Worm (Caenorhabditis elegans) whole organism, dauer: ENCODE data around the gene srh-264.

Experiments
- unc-62 ChIP-seq: sonication (generic microtip); optimal IDR thresholded peaks from 2 replicates; lab custom pipeline; 2017; ENCODE audit warnings: missing biosample characterization, missing genetic modification reagents, missing genetic modification characterization

The srh-264 gene

DNA sequence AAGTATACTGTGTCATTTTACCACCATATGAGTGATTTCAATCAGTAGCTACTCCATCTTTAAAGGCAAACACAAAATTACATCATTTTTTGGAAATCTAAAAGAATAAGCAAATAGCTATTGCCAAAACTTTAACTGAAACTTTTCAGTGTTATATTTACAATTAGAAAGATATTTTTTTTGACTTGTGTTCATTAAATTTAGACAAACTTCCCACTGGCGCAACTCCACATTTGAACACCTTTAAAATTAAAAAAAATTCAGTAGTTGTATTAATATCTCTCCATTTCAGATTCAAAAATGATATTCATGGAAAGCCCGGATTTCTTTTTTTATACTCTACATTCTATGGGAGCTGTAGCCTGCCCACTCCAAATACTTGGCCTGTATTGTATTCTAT is at the start of gene srh-264:
srh-264 (plus strand) TSS at position 301 of the 400 bp plus-strand sequence.
- TF ChIP-seq unc-62 = no peak

DNA sequence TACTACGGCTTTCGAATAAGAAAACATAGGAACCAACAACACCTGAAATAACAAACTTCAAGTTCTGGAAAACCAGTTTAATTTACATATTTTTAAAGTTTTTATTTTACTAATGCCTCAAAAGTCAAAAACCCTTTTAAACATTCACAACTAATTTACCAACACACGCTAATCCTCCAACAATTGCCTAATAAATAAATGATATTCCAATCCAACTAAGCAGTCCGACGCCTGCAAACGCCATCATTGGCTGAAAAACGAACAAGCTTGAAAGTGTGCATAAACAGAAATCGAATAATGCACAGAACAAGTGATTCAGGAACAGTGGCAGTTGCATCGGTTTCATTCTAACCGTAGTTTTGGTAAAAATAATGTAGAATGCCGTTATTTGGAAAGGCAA is 46.2 kb upstream of the srh-264 start:
- no peak for TF ChIP-seq unc-62

DNA sequence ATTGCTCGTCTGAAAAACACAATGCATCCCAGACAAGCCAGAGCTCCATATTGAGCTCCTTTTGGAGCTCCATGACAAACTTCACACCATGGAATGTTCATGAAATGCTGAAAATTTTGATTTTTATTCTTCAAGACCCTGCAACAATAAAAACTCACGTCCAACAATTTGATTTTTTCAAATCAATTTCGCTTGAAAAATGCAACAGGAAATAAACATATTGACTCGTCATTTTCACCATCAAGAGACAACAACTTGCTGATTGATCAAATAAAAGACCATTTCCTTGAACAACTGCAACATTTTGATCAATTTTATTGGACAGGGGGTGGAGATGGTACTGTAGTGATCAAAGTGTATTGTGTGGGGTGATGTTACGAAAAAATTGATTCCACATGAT is 44.2 kb upstream of the srh-264 start, which contains the start of gene nhr-269:
nhr-269 (minus strand) TSS at position 101 of the 400 bp plus-strand sequence.
- TF ChIP-seq unc-62 = no peak

DNA sequence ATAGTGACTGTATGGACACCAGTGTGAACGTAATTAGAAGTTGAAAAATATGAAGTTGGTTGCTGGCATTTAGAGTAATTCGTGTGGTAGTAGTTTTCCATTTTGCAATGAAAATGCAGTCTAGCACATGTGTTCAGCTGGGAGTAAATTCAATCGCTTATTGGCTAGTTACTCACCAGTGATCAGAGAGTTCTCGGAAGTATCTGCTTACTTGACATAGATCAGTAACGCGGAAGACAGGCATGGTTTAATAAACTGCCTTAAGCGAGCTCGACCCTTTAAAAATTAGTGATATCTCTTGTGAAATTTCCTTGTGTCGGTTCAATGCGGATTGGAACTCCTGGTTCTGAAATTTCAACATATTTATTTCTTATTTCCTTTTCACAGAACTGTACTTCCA is 37.7 kb upstream of the srh-264 start, which contains the start of gene srh-52:
srh-52 (minus strand) TSS at position 101 of the 400 bp plus-strand sequence.
- no peak for TF ChIP-seq unc-62

DNA sequence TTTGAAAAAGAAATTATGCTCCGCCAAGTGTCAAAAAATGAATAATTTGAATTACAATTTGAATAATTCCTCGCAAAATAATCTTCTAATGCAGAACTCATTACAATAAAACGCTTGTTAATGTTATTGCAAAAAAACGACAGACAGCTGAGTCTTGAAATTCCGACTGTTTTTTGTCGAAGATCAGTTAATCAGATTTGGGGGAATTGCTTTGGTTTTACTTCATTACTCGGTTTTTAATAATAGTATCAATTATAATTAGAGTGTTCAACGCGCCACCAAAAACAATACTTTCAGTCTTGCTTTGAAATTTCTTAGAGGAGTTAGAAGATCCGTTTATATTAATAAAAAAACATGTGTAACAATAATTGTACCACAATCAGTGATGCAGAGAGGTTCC is 36.0 kb upstream of the srh-264 start, which contains the start of gene srh-122:
srh-122 (minus strand) TSS at position 101 of the 400 bp plus-strand sequence.
- no peak for TF ChIP-seq unc-62

DNA sequence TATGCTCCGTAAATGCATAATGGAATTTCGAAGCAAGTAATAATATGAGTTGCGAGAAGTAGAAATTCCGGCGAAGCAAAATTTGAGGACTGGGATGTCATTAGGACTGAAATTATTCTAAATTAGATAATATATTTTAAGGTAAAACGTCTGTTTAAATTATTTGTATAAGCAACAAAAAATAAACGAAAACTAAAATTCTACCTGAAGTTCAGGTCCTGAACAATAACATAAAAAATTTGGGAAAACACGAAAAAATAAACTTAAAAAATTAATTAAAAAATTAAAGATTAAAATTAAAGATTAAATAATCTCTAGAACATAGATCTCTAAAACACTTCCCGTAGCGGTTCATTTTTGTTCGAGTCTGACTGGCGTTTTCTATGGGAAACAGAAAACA is 34.1 kb upstream of the srh-264 start, which contains the start of gene srh-251:
srh-251 (minus strand) TSS at position 101 of the 400 bp plus-strand sequence.
- TF ChIP-seq unc-62 = no peak

DNA sequence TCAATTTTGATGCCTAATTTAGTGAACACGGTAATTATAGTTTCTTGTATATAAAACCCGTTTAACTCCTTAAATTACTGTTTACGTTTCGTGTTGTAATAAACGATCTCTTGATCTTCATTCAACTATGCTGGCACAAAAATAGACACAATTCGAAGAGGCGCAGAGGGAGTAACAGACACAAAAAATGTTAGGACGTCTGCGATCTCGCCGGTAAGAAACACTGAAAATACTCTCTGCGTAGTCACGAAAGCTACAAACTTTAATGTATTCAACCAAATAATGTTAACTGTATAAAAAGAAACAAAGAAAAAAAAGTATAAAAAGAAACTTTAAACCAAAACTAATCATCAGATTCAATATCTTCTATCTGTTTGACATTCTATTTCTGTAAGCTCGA is 33.1 kb upstream of the srh-264 start, which contains the start of gene dhs-23:
dhs-23 (plus strand) TSS at position 363 of the 400 bp plus-strand sequence.
- no peak for TF ChIP-seq unc-62

DNA sequence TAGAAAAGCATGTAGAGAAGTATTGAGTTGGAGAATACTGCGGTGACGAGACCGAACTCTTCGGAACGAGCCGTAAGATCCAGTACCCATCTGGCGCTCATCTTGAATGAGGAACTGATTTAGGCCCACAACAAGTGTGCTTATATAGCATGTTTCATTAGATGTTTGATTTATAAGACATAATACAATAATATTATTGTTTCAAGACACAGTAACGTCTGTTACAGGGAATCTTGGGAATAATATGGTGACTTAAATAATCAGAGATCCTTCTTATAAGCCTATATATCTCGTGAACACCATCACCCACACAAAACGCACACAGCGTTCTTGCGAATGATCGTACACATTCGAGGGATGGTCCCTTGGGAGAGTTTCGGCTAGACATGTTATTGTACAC is 30.2 kb upstream of the srh-264 start, which contains the start of gene str-88:
str-88 (minus strand) TSS at position 101 of the 400 bp plus-strand sequence.
- TF ChIP-seq unc-62 = no peak

DNA sequence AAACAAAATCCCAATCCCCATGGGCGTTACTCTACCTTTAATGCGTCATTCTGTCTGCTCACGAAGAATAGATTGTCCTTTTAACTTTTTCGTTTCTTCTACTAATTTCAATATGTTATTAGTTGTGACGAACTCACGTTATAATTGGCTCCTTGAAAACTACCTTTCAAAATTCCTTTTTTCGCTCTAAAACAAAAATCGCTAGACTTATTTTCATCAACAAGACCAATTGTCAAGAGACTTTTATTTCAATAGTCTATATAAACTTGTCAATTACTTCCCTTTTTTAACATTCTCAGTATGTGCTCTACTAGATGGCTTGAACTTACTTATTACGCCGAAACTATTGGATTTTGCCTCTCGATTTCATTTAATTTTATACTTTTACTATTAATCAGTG is 29.2 kb upstream of the srh-264 start, which contains the start of gene str-102:
str-102 (plus strand) TSS at position 301 of the 400 bp plus-strand sequence.
- TF ChIP-seq unc-62 = no peak

DNA sequence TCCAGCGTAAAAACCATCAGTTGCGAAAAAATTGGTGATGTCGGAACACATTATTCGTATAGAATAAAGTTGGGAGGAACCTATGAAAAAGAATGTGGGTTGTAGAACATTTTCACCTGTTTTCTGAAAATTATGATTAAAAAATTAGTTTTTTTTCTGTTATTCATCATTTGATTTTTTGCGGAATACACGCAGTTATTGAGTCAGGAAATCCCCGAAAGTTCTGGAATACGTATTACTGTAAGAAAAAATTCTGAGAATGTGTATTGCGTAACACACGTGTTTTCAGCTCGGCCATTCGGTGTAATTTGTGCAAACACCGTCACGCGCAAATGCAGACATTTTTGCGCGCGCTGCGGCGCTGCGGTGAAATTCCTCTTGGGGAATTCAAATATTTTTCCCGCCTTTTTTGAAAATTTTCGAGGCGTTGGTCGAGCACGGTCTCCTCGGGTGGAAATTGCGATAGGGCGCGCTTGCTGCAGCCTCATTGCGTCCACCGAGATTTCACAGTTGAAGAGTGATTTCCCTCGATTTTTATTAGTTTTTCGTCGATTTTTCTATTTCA is 25.0 kb upstream of the srh-264 start, which contains the start of gene srh-170:
srh-170 (minus strand) TSS at position 51 of the 565 bp plus-strand sequence.
- TF ChIP-seq unc-62 = no peak

DNA sequence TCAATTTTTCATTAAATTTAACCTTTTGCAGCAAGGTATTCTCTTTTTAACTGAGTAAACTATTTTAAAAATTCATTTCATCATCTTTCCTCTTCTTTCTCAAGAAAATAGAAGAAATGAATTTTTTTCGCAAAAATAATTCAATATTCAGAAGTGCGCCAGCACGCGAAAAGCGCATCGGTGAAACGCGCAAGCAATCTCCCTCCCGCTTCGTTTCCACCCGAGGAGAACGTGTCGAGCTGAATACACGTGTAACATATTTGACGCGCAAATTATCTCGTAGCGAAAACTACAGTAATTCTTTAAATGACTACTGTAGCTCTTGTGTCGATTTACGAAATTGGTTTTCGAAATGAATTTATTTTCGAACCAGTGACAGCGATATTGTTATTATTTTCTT is 21.9 kb upstream of the srh-264 start:
- no peak for TF ChIP-seq unc-62

DNA sequence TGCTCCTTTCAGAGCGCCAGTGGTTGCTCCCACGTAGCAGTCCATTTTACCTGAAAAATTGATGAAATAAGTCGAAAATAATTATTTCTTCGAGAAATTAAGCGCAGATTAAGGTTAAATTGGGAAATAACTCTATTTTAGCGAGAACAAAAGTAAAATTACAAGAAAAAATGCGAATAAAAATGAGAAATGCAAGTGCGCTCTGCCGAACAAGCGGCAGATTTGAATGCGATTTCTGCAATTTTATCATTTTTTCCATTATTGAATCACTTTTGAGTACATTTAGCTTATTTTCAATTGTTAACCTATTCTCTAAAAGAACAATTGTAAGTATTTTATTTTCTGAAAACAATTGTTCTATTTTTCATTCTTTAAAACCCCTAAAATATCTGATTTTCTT is 19.0 kb upstream of the srh-264 start, which contains the start of gene T06E6.1:
T06E6.1 (minus strand) TSS at position 56 of the 400 bp plus-strand sequence.
- no peak for TF ChIP-seq unc-62

DNA sequence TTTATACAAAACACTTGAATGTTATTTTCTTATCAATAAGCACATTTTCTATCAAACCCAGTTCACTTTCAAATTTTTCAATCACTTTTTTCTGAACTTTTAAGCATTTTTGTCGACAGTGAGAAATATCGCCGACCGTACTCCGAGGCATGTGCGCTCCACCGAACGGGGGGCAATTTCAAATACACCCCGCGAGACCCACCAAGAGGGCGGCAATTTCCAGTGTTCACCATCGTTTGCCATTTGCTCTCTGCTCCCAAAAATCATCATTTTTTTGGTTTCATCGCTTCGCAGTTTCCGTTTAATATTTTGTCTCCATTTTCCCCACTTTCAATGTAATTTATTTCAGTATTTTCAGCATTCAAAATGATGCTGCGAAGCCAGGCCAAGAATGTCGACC is 18.6 kb upstream of the srh-264 start, which contains the start of gene cyb-3:
cyb-3 (plus strand) TSS at position 350 of the 400 bp plus-strand sequence.
- no peak for TF ChIP-seq unc-62

DNA sequence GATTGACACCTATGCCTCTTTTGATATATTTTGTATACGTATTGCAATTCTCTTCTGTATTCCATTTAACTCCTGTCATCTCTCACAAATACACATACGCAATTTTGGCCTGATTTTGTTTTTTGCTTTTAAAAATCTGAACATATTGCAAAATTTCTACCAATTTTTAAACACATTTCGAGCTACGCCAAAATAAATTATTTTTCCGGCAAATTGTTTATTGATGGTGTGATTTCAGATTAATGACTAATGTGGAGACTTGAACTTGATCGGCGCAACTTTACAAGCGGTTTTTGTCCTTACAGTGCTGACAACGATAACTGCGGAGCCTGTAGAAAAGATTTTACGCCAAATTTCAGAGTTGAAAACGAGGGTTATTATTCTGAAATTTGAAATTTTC is 16.8 kb upstream of the srh-264 start:
- no peak for TF ChIP-seq unc-62

DNA sequence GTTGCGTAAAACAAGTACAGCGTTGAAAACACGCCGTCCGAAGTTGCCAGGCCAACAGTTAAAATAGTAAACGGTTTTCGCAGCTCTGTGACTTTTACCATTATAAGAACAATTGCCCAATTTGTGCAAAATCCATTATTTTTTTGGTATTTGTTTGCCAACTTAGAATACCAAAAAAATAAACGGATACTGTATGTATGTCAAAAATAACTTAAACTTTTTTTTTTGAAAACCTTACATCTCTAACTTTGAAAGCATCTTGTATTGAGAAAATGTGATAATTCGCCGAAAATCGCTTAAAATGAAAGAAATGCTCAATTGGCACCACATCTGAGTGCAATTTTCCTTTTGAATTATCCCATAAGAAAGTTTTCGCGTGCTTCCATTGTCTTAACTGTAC is 15.2 kb upstream of the srh-264 start, which contains the start of gene fbxa-199:
fbxa-199 (minus strand) TSS at position 101 of the 400 bp plus-strand sequence.
- TF ChIP-seq unc-62 = no peak

DNA sequence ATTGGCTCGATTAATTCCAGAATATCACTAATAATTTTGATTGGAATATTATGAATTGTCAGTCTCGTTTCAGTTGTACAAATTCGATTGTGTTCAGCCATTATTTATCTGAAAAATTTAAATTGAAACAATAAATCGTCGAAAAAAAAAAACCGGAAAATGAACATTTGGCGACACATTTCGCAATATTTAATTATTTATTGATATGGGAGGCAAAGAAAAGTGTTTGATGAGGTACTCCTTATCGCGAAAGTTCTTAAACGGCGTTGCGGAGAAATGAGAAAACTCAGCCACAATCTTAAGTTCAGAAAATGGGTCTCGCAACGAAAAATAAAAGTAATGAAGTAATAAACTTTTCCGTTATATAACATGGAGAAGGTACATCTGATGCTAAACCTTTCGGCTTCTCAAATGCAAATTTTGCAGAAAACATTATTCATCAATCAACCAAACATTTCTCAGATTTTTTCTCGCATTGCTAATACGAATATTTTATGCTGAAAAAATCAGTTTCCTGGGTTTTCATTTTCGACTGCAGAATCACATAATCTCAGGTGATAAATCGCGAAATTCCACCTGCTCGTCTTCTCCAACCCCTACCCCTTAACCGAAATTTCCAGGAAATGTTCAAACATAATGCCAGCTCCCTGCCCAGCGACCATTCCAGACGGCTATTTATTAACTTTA is 14.1 kb upstream of the srh-264 start, which contains the start of the genes T06E6.15 and sri-7:
T06E6.15 (minus strand) TSS at position 101 of the 687 bp plus-strand sequence.
sri-7 (plus strand) TSS at position 637 of the 687 bp plus-strand sequence.
- no peak for TF ChIP-seq unc-62

DNA sequence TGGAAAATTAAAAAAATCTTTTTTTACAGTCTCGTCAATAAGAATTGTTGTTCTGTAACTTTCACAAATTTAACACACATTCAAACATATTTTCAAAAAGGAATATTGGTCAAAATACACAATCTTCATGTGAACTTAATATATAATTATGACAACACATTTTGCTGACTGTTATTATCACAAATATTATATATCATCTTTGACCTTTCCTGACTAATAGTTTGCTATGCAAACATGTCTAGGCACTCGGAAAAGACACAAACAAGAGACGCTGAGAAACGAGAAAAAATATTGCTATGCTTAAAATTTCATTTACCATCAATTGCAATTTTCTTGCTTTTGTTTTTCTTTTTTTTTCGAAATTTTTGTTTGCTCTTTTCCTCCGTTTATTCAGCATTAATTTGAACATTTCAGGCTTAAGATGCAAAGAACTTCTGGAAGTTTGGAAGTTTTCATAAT is 12.1 kb upstream of the srh-264 start, which contains the start of gene fbxa-135:
fbxa-135 (plus strand) TSS at position 409 of the 459 bp plus-strand sequence.
- no peak for TF ChIP-seq unc-62
